Worm (Caenorhabditis elegans): Measurements from ENCODE around the gene ZK617.26.

ce11 chrIV:12046524-12047203 lies 35.9 kb upstream of the ZK617.26 start, which contains the start of gene T12G3.2:
- TF ChIP-seq ama-1 (optimal IDR thresholded peaks at IDR 0.05) (no peak), hmbx-1 (tag; optimal IDR thresholded peaks at IDR 0.05) (no peak), ceh-13 (GFP tag; optimal IDR thresholded peaks at IDR 0.05) (no peak), flt-1 (GFP tag; IDR thresholded peaks at IDR 0.05) (no peak), sea-1 (GFP tag; conservative IDR thresholded peaks at IDR 0.05) (no peak), hnd-1 (tag; optimal IDR thresholded peaks at IDR 0.05) (no peak), ets-7 (tag; optimal IDR thresholded peaks at IDR 0.05) (no peak), pes-1 (GFP tag; IDR thresholded peaks at IDR 0.05) (no peak)
